Worm (Caenorhabditis elegans): Measurements from ENCODE around the gene C25H3.3.

ce11 chrII:5708154-5708553 is 14.2 kb downstream of the C25H3.3 start:
- no peak for TF ChIP-seq him-1 (tag; optimal IDR thresholded peaks at IDR 0.05)
- TF ChIP-seq W03F9.2 (tag; optimal IDR thresholded peaks at IDR 0.05) = no peak

Data from whole organism, L4/young adult.